Fruit fly (Drosophila melanogaster) whole organism, adult: Measurements from ENCODE around the gene CG11619.

Source experiments
- bab1 ChIP-seq: fragments of 200-800 bp; sonication (Bioruptor generic); optimal IDR thresholded peaks from 3 replicates; lab custom pipeline; 2019; ENCODE audit warnings: missing biosample characterization, mild to moderate bottlenecking, missing genetic modification characterization, moderate library complexity
- pad ChIP-seq: fragments of 200-800 bp; sonication (Bioruptor generic); optimal IDR thresholded peaks from 3 replicates; lab custom pipeline; 2017; ENCODE audit warnings: missing biosample characterization, missing genetic modification characterization, mild to moderate bottlenecking, moderate library complexity, missing genetic modification reagents

dm6 chr3L:18949137-18949536 is 39.0 kb downstream of the CG11619 start:
- TF ChIP-seq bab1 (GFP tag; lab: Kevin White, UChicago): peak; percentile 29
- TF ChIP-seq pad (GFP tag; lab: Kevin White, UChicago): no peak
